Fruit fly (Drosophila melanogaster): ENCODE data around the gene rols.

- TF ChIP-seq CTCF (optimal IDR thresholded peaks at IDR 0.05) (no peak), CG8478 (optimal IDR thresholded peaks at IDR 0.05) (no peak)
Observed at dm6 chr3L:12050629-12051028, 14.0 kb downstream of the rols start.
